Worm (Caenorhabditis elegans) whole organism, dauer: ENCODE results near the gene fbxa-53.
"Not testable (repeated sequence)": the region's sequence is repeated elsewhere in the genome, so short reads cannot be mapped to it uniquely, and the experiment has no call there.

ENCODE experiments used
- unc-62 ChIP-seq: sonication (generic microtip); optimal IDR thresholded peaks from 2 replicates; lab custom pipeline; 2017; ENCODE audit warnings: missing biosample characterization, missing genetic modification reagents, missing genetic modification characterization

Gene fbxa-53

DNA sequence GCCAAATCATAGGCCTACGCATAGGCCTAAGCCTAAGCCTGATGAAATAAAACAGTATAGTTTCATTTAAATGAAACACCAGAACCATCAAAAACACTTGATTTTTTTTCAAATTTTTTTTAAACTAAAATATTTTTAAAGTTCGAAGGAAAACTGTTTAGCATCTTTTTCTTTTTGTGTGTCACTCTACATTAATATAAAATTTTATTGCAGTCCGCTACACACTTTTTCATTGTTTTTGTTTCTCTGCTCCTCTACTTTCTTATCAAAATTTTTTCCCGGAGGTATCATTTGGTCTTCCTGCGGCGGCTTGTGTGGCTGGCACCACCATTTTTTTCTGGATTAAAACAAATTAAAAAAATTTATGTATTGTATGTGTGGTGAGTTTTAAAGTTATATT is 31.3 kb downstream of the fbxa-53 start, which contains the start of gene C36C9.11:
Gene C36C9.11, plus strand, starts transcription at position 301 of the 400 bp plus-strand sequence.
- not testable (repeated sequence) for TF ChIP-seq unc-62 (GFP tag; lab: Kevin White, UChicago)

DNA sequence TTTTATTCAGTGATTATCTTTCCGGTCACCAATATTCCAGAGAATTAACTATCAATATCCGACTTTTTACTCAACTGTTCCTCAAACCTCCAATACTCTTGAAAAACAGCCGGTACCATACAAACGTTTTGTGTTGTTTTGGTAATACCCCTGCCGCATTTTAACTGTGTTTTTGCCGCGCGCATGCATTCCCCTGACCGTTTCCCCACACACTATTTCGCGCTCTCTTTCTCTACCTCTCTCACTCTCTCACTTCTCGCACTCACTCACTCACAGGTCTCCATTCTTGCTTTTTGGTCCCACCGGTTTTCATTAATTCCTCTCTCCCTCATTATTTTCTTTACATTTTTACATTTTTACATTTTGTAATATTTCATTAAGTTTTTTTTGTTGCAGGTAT is 35.8 kb downstream of the fbxa-53 start, which contains the start of gene meg-4:
Gene meg-4, plus strand, starts transcription at position 397 of the 400 bp plus-strand sequence.
- no peak for TF ChIP-seq unc-62 (GFP tag; lab: Kevin White, UChicago)

DNA sequence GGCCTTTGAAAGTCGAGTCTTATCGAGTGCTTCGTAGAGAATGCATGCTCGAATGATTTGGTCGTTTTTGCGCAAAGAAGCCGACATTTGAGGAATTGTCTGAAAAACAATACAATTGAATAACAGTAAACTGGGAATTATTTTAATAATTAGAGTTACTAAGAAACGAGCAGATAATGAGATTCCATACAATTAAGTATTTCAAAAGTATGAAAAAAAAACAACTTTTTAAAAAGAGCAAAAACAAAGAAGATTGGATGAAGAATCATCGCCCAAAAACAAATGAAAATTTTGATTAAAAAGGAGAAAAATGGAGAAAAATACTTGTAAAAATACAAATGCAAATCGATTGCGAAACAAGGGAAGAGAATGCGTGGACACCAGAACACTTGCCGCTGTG is 40.4 kb downstream of the fbxa-53 start, which contains the start of gene fbxa-170:
Gene fbxa-170, minus strand, starts transcription at position 101 of the 400 bp plus-strand sequence.
- TF ChIP-seq unc-62 (GFP tag; lab: Kevin White, UChicago), result no peak

DNA sequence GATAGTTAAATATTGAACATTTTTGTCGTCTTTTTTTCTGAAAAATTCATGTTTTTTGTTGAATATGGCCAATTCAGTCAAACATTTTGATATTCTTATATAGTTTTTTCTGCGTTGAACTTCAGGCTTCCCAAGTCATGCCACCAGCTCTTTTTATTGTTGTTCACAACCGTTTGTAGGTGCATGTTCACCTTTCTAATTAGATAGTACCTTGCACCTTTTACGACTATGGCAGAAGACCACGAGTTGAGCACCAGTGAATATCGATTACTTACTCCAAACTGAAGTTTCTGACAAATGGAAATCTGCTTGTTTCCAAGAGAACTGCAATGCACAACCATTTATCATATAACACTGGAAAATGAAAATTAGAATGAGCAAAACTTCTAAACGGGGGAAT is 42.5 kb downstream of the fbxa-53 start:
- TF ChIP-seq unc-62 (GFP tag; lab: Kevin White, UChicago), result no peak

DNA sequence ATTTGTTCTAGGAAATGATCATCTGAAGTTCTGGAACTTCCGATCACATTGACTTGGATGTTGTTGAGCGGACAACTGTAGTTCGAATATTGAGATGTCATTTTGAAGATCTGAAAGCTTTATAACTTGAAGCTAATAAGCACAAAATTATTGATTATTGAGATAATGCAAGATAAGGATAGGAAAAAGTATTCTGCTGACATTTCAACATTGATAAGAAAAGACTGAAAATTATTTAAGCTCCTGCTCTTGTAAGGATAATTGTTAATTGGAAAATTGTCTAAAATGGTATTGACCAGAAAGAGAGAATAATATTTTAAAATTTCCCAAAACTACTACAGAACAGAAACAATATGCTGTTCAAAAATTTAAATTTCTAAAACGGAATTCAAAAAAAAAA is 44.3 kb downstream of the fbxa-53 start, which contains the start of gene tbx-31:
Gene tbx-31, minus strand, starts transcription at position 101 of the 400 bp plus-strand sequence.
- TF ChIP-seq unc-62 (GFP tag; lab: Kevin White, UChicago), result no peak

DNA sequence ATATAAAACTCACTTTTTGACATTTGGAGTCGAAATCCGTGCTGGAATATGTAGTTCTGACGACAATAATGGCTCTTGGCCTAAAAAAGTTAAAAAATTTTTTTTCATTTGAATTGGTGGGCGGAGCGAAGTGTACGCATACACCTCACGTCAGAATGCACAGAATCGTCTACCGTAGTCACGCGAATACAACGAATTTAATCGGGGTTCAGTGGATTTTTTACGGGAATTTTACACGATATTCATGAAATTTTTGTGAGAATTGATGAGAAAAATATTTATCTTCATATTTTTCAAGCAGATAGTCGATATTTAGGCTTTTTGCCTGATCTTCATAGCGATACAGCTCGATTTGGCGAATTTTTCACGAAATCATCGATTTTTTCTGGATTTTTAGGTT is 49.6 kb downstream of the fbxa-53 start, which contains the start of gene R09H3.3:
Gene R09H3.3, minus strand, starts transcription at position 101 of the 400 bp plus-strand sequence.
- TF ChIP-seq unc-62 (GFP tag; lab: Kevin White, UChicago), result no peak

DNA sequence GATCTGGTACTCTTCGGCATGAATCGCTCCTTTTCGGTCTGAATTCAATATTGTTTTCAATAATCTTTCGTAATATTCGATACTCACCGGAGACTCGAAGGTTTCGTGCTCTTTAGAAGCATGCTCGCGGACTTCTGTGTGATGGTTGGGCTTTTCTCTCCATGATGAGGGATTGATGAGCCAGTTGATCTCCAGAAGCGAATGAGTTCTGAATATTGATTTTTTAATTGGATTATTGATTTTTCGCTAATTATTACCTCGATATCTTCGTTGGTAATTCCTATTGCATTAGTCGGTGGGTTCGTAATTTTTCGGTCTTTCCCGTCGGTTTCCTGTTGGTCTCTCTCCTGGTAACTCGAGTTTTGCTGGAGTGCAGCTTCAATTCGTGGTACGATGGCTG is 51.3 kb downstream of the fbxa-53 start:
- TF ChIP-seq unc-62 (GFP tag; lab: Kevin White, UChicago), result no peak
